Fruit fly (Drosophila melanogaster) whole organism, embryonic: ENCODE data around the gene CG10663.

Experiments used
- ATbp ChIP-seq: fragments of 200-800 bp; sonication (Bioruptor generic); optimal IDR thresholded peaks from 2 replicates; lab custom pipeline; 2017; ENCODE audit warnings: missing biosample characterization, mild to moderate bottlenecking, missing genetic modification characterization, missing genetic modification reagents
- Ada2b ChIP-seq: fragments of 200-800 bp; sonication (Bioruptor generic); IDR thresholded peaks from 2 replicates; pipeline ENCODE4 v1.3.6; 2022; ENCODE audit warnings: missing biosample characterization, missing genetic modification characterization
- Asciz ChIP-seq: fragments of 200-800 bp; sonication (Bioruptor generic); optimal IDR thresholded peaks from 2 replicates; lab custom pipeline; 2017; ENCODE audit warnings: missing biosample characterization, mild to moderate bottlenecking, missing genetic modification characterization, missing genetic modification reagents
- Awh ChIP-seq: fragments of 200-800 bp; sonication (Bioruptor generic); IDR thresholded peaks from 2 replicates; pipeline ENCODE4, ENCODE4 v1.3.6; 2022; ENCODE audit warnings: missing biosample characterization, missing genetic modification characterization
- BtbVII ChIP-seq: fragments of 200-800 bp; sonication (Bioruptor generic); optimal IDR thresholded peaks from 3 replicates; lab custom pipeline; 2017; ENCODE audit warnings: missing biosample characterization, mild to moderate bottlenecking, missing genetic modification characterization
- CG10147 ChIP-seq: fragments of 200-800 bp; sonication (Bioruptor generic); optimal IDR thresholded peaks from 2 replicates; lab custom pipeline; 2019; ENCODE audit warnings: missing biosample characterization, mild to moderate bottlenecking, missing genetic modification characterization, moderate library complexity
- CG11085 ChIP-seq: fragments of 200-800 bp; sonication (Bioruptor generic); IDR thresholded peaks from 2 replicates; pipeline ENCODE4 v1.3.6; 2022; ENCODE audit warnings: missing biosample characterization, missing genetic modification characterization
- CG11723 ChIP-seq: fragments of 200-800 bp; sonication (Bioruptor generic); optimal IDR thresholded peaks from 2 replicates; lab custom pipeline; 2017; ENCODE audit warnings: missing biosample characterization, mild to moderate bottlenecking, missing genetic modification characterization
- CG12155 ChIP-seq: fragments of 200-800 bp; sonication (Bioruptor generic); optimal IDR thresholded peaks from 3 replicates; lab custom pipeline; 2016; ENCODE audit warnings: missing biosample characterization, missing genetic modification characterization
- CG13296 ChIP-seq: fragments of 200-800 bp; sonication (Bioruptor generic); optimal IDR thresholded peaks from 3 replicates; lab custom pipeline; 2018; ENCODE audit warnings: missing biosample characterization, mild to moderate bottlenecking, missing genetic modification characterization
- CG13775 ChIP-seq: fragments of 200-800 bp; sonication (Bioruptor generic); optimal IDR thresholded peaks from 3 replicates; lab custom pipeline; 2017; ENCODE audit warnings: missing biosample characterization, mild to moderate bottlenecking, missing genetic modification characterization
- CG15601 ChIP-seq: fragments of 200-800 bp; sonication (Bioruptor generic); optimal IDR thresholded peaks from 3 replicates; lab custom pipeline; 2019; ENCODE audit warnings: missing biosample characterization, mild to moderate bottlenecking, missing genetic modification characterization, moderate library complexity
- CG18011 ChIP-seq: fragments of 200-800 bp; sonication (Bioruptor generic); optimal IDR thresholded peaks from 2 replicates; lab custom pipeline; 2017; ENCODE audit warnings: missing biosample characterization, missing genetic modification characterization, mild to moderate bottlenecking, moderate library complexity, missing genotype
- CG18764 ChIP-seq: fragments of 200-800 bp; sonication (Bioruptor generic); optimal IDR thresholded peaks from 3 replicates; lab custom pipeline; 2016; ENCODE audit warnings: missing biosample characterization, missing genetic modification characterization
- CG31224 ChIP-seq: fragments of 200-800 bp; sonication (Bioruptor generic); IDR thresholded peaks from 2 replicates; pipeline ENCODE4 v1.3.6; 2022; ENCODE audit warnings: missing biosample characterization, missing genetic modification characterization
- CG6254 ChIP-seq: fragments of 200-800 bp; sonication (Bioruptor generic); optimal IDR thresholded peaks from 3 replicates; lab custom pipeline; 2017; ENCODE audit warnings: mild to moderate bottlenecking, missing biosample characterization, missing genetic modification reagents, missing genetic modification characterization
- CG6654 ChIP-seq: fragments of 200-800 bp; sonication (Bioruptor generic); optimal IDR thresholded peaks from 2 replicates; lab custom pipeline; 2017; ENCODE audit warnings: missing biosample characterization, mild to moderate bottlenecking, missing genetic modification characterization
- CG6813 ChIP-seq: fragments of 200-800 bp; sonication (Bioruptor generic); optimal IDR thresholded peaks from 2 replicates; lab custom pipeline; 2017; ENCODE audit warnings: missing biosample characterization, missing genetic modification characterization, mild to moderate bottlenecking, moderate library complexity, missing genetic modification reagents
- CG8359 ChIP-seq: fragments of 200-800 bp; sonication (Bioruptor generic); optimal IDR thresholded peaks from 2 replicates; lab custom pipeline; 2017; ENCODE audit warnings: missing biosample characterization, mild to moderate bottlenecking, missing genetic modification characterization, borderline replicate concordance
- D ChIP-seq, 2 experiments: fragments of 200-800 bp in 1 of 2; fragments of >200 bp in 1 of 2; sonication (Bioruptor generic) in 1 of 2; optimal IDR thresholded peaks; 2 replicates in 1 of 2; 3 replicates in 1 of 2; lab custom pipeline; 2017; ENCODE audit warnings: mild to moderate bottlenecking in 1 of 2, missing biosample characterization in 1 of 2, missing genetic modification characterization in 1 of 2, missing genetic modification reagents in 1 of 2
- Doc3 ChIP-seq: fragments of 200-800 bp; sonication (Bioruptor generic); IDR thresholded peaks from 3 replicates; pipeline ENCODE4 v1.3.6; 2022; ENCODE audit warnings: missing biosample characterization, missing genetic modification characterization; ENCODE audit not compliant: partially characterized antibody
- Dp ChIP-seq: fragments of 200-800 bp; sonication (Bioruptor generic); optimal IDR thresholded peaks from 2 replicates; lab custom pipeline; 2018; ENCODE audit warnings: missing biosample characterization, mild to moderate bottlenecking, missing genetic modification characterization, moderate library complexity
- HHEX ChIP-seq: fragments of 200-800 bp; sonication (Bioruptor generic); optimal IDR thresholded peaks from 3 replicates; lab custom pipeline; 2017; ENCODE audit warnings: missing biosample characterization, mild to moderate bottlenecking, missing genetic modification characterization, missing genetic modification reagents
- HLH54F ChIP-seq: fragments of 200-800 bp; sonication (Bioruptor generic); optimal IDR thresholded peaks from 3 replicates; lab custom pipeline; 2016; ENCODE audit warnings: missing biosample characterization, missing genetic modification characterization
- Hr3 ChIP-seq: fragments of 200-800 bp; sonication (Bioruptor generic); optimal IDR thresholded peaks from 3 replicates; lab custom pipeline; 2016; ENCODE audit warnings: missing biosample characterization, missing genetic modification characterization
- Lim3 ChIP-seq: fragments of 200-800 bp; sonication (Bioruptor generic); IDR thresholded peaks from 2 replicates; pipeline ENCODE4 v1.3.6; 2022; ENCODE audit warnings: missing biosample characterization, missing genetic modification characterization
- PHDP ChIP-seq: fragments of 200-800 bp; sonication (Bioruptor generic); optimal IDR thresholded peaks from 3 replicates; lab custom pipeline; 2018; ENCODE audit warnings: missing biosample characterization, mild to moderate bottlenecking, missing genetic modification characterization, moderate library complexity
- Pdp1 ChIP-seq, 2 experiments: fragments of 200-800 bp; sonication (Bioruptor generic); optimal IDR thresholded peaks; 3 replicates each; lab custom pipeline; 2016; ENCODE audit warnings: missing biosample characterization in 2 of 2, missing genetic modification characterization in 2 of 2, mild to moderate bottlenecking in 1 of 2, moderate library complexity in 1 of 2
- Sry-δ ChIP-seq: fragments of 200-800 bp; sonication (Bioruptor generic); optimal IDR thresholded peaks from 2 replicates; lab custom pipeline; 2016; ENCODE audit warnings: missing biosample characterization, missing genetic modification characterization
- ase ChIP-seq: fragments of 200-800 bp; sonication (Bioruptor generic); IDR thresholded peaks from 3 replicates; pipeline ENCODE4 v1.3.6; 2022; ENCODE audit warnings: missing biosample characterization, missing genetic modification characterization
- bigmax ChIP-seq: fragments of 200-800 bp; sonication (Bioruptor generic); optimal IDR thresholded peaks from 2 replicates; lab custom pipeline; 2018; ENCODE audit warnings: missing biosample characterization, mild to moderate bottlenecking, missing genetic modification characterization
- btn ChIP-seq: fragments of 200-800 bp; sonication (Bioruptor generic); optimal IDR thresholded peaks from 2 replicates; lab custom pipeline; 2016; ENCODE audit warnings: missing biosample characterization, missing genetic modification characterization
- chn ChIP-seq: fragments of 200-800 bp; sonication (Bioruptor generic); optimal IDR thresholded peaks from 2 replicates; lab custom pipeline; 2016; ENCODE audit warnings: missing biosample characterization, missing genetic modification characterization
- corto ChIP-seq: fragments of 200-800 bp; sonication (Bioruptor generic); optimal IDR thresholded peaks from 2 replicates; lab custom pipeline; 2016; ENCODE audit warnings: missing biosample characterization, mild to moderate bottlenecking, missing genetic modification characterization, moderate library complexity
- fd64A ChIP-seq: fragments of 200-800 bp; sonication (Bioruptor generic); optimal IDR thresholded peaks from 3 replicates; lab custom pipeline; 2018; ENCODE audit warnings: missing biosample characterization, mild to moderate bottlenecking, missing genetic modification characterization
- hb ChIP-seq: fragments of 200-800 bp; sonication (Bioruptor generic); IDR thresholded peaks from 3 replicates; pipeline ENCODE4 v1.3.6; 2022; ENCODE audit warnings: missing biosample characterization, missing genetic modification characterization; ENCODE audit not compliant: partially characterized antibody
- jumu ChIP-seq: fragments of 200-800 bp; sonication (Bioruptor generic); optimal IDR thresholded peaks from 3 replicates; lab custom pipeline; 2016; ENCODE audit warnings: missing biosample characterization, missing genetic modification characterization
- knrl ChIP-seq: fragments of 200-800 bp; sonication (Bioruptor generic); IDR thresholded peaks from 3 replicates; pipeline ENCODE4 v1.3.6; 2022; ENCODE audit warnings: missing biosample characterization, missing genetic modification characterization; ENCODE audit not compliant: partially characterized antibody
- org-1 ChIP-seq: fragments of 200-800 bp; sonication (Bioruptor generic); optimal IDR thresholded peaks from 2 replicates; lab custom pipeline; 2017; ENCODE audit warnings: missing biosample characterization, missing genetic modification characterization
- p53 ChIP-seq: fragments of 200-800 bp; sonication (Bioruptor generic); optimal IDR thresholded peaks from 2 replicates; lab custom pipeline; 2016; ENCODE audit warnings: missing biosample characterization, missing genetic modification characterization
- pros ChIP-seq: fragments of 200-800 bp; sonication (Bioruptor generic); optimal IDR thresholded peaks from 3 replicates; lab custom pipeline; 2019; ENCODE audit warnings: missing biosample characterization, mild to moderate bottlenecking, missing genetic modification characterization, moderate library complexity
- ranshi ChIP-seq: fragments of 200-800 bp; sonication (Bioruptor generic); IDR thresholded peaks from 2 replicates; pipeline ENCODE4 v1.3.6; 2022; ENCODE audit warnings: missing biosample characterization, missing genetic modification characterization
- scrt ChIP-seq: fragments of 200-800 bp; sonication (Bioruptor generic); optimal IDR thresholded peaks from 2 replicates; lab custom pipeline; 2018; ENCODE audit warnings: missing biosample characterization, mild to moderate bottlenecking, missing genetic modification characterization, moderate library complexity
- slou ChIP-seq: fragments of 200-800 bp; sonication (Bioruptor generic); optimal IDR thresholded peaks from 3 replicates; lab custom pipeline; 2016; ENCODE audit warnings: missing biosample characterization, missing genetic modification characterization
- sr ChIP-seq: fragments of 200-800 bp; sonication (Bioruptor generic); IDR thresholded peaks from 3 replicates; pipeline ENCODE4 v1.3.6; 2022; ENCODE audit warnings: missing biosample characterization, missing genetic modification characterization
- stc ChIP-seq: fragments of 200-800 bp; sonication (Bioruptor generic); IDR thresholded peaks from 2 replicates; pipeline ENCODE4 v1.3.6; 2022; ENCODE audit warnings: missing biosample characterization, missing genetic modification characterization
- unc-4 ChIP-seq: fragments of 200-800 bp; sonication (Bioruptor generic); IDR thresholded peaks from 2 replicates; pipeline ENCODE4 v1.3.6; 2022; ENCODE audit warnings: missing biosample characterization, missing genetic modification characterization; ENCODE audit not compliant: partially characterized antibody
- zf30C ChIP-seq: fragments of 200-800 bp; sonication (Bioruptor generic); optimal IDR thresholded peaks from 3 replicates; lab custom pipeline; 2018; ENCODE audit warnings: missing biosample characterization, mild to moderate bottlenecking, missing genetic modification characterization

The CG10663 gene

DNA sequence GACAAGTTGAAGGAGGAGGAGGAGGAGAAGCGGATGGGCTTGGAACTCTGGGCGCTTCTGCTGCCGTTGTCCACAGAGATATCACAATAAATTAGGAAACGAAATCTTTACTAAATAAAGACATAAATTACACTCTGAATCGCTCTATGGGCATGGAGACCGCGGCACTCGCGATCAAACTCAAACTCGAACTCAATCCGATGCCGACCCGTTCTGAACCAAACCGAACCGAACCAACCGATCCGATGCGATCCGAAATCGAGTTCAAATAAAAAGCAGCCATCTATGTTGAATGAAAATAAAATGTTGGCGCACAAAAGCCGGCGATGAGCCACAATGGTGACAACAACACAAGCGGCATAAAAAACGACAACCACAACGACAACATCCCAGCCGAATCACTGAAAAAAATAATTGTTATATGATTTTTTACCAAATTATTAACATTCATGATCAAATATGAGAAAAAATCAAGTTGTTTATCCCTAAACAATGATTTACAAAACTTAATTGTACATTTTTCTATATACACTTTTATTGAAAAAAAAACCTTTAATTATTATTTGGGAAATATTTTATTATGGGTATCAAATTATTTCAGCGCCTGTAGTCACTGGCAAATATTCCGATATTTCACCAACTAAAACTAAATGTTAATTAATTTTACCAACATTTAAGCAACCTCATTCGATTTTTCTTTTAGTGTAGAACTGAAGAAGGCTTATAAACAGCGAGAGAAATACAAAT is 27.7 kb downstream of the CG10663 start (continued):
- TF ChIP-seq Pdp1 (GFP tag; optimal IDR thresholded peaks at IDR 0.05; lab: Kevin White, UChicago) = peak; percentile 42 to 54
- TF ChIP-seq PHDP (tag; lab: Kevin White, UChicago) = peak; percentile 80
- TF ChIP-seq hb (GFP tag; lab: Robert Waterston, UW) = no peak
- peak; percentile 52 for TF ChIP-seq CG11723 (GFP tag; lab: Kevin White, UChicago)
- no peak for TF ChIP-seq HLH54F
- TF ChIP-seq fd64A (GFP tag; lab: Kevin White, UChicago) = no peak
- TF ChIP-seq CG13775 (GFP tag; lab: Kevin White, UChicago) = peak; percentile 81
- TF ChIP-seq slou (GFP tag; lab: Kevin White, UChicago) = no peak
- no peak for TF ChIP-seq Awh (GFP tag; lab: Robert Waterston, UW)
- TF ChIP-seq ranshi (GFP tag; lab: Robert Waterston, UW) = 0 out of 2 replicates have a peak, but pooled peaks have one; percentile 32
- peak; percentile 50 for TF ChIP-seq BtbVII
- TF ChIP-seq sr = no peak
- TF ChIP-seq D (optimal IDR thresholded peaks at IDR 0.05; lab: Kevin White, UChicago) = no peak
- TF ChIP-seq D (GFP tag; optimal IDR thresholded peaks at IDR 0.05; lab: Kevin White, UChicago) = peak; percentile 88
- peak; percentile 76 for TF ChIP-seq CG8359
- TF ChIP-seq org-1 (GFP tag; lab: Kevin White, UChicago) = peak; percentile 71
- TF ChIP-seq Lim3 (GFP tag; lab: Robert Waterston, UW) = no peak
- TF ChIP-seq CG11085 = no peak
- no peak for TF ChIP-seq stc (GFP tag; lab: Robert Waterston, UW)
- no peak for TF ChIP-seq corto (GFP tag; lab: Kevin White, UChicago)
- TF ChIP-seq ATbp (GFP tag; lab: Kevin White, UChicago) = peak; percentile 64
- TF ChIP-seq CG31224 = no peak
- TF ChIP-seq Doc3 (GFP tag; lab: Robert Waterston, UW) = no peak
- TF ChIP-seq CG18764 (GFP tag; lab: Kevin White, UChicago) = peak; percentile 70
- TF ChIP-seq Sry-δ = no peak
- TF ChIP-seq chn (GFP tag; lab: Kevin White, UChicago) = peak; percentile 29
- no peak for TF ChIP-seq bigmax (GFP tag; lab: Kevin White, UChicago)
- peak; percentile 89 for TF ChIP-seq CG15601 (tag; lab: Kevin White, UChicago)
- TF ChIP-seq Ada2b = no peak
- no peak for TF ChIP-seq CG10147 (GFP tag; lab: Kevin White, UChicago)
- peak; percentile 58 for TF ChIP-seq CG6813
- peak; percentile 60 for TF ChIP-seq CG12155 (GFP tag; lab: Kevin White, UChicago)
- TF ChIP-seq scrt (GFP tag; lab: Kevin White, UChicago) = peak; percentile 51
- no peak for TF ChIP-seq CG18011 (GFP tag; lab: Kevin White, UChicago)
- TF ChIP-seq Asciz (GFP tag; lab: Kevin White, UChicago) = peak; percentile 85
- no peak for TF ChIP-seq Dp (GFP tag; lab: Kevin White, UChicago)
- peak; percentile 26 for TF ChIP-seq CG6654 (GFP tag; lab: Kevin White, UChicago)
- peak; percentile 24; the same call in 1 of the 3 replicates for TF ChIP-seq ase (GFP tag; lab: Robert Waterston, UW)
- no peak for TF ChIP-seq btn (GFP tag; lab: Kevin White, UChicago)
- peak; percentile 49 for TF ChIP-seq CG13296
- TF ChIP-seq CG6254 (GFP tag; lab: Kevin White, UChicago) = peak; percentile 80
- TF ChIP-seq Hr3 (GFP tag; lab: Kevin White, UChicago) = peak; percentile 78
- peak; percentile 59 for TF ChIP-seq zf30C (GFP tag; lab: Kevin White, UChicago)
- TF ChIP-seq unc-4 (GFP tag; lab: Robert Waterston, UW) = no peak
- peak; percentile 68 for TF ChIP-seq HHEX (GFP tag; lab: Kevin White, UChicago)
- TF ChIP-seq jumu (GFP tag; lab: Kevin White, UChicago) = no peak
- TF ChIP-seq knrl = no peak
- TF ChIP-seq pros (GFP tag; lab: Kevin White, UChicago) = no peak
- TF ChIP-seq p53 (GFP tag; lab: Kevin White, UChicago) = no peak
